Fruit fly (Drosophila melanogaster) S2 (cell line): Measurements from ENCODE around the gene CG7601.

Experiments
- CG8478 ChIP-seq: fragments of >200 bp; optimal IDR thresholded peaks from 2 replicates; lab custom pipeline; 2018
- CTCF ChIP-seq, 2 experiments: fragments of >200 bp; optimal IDR thresholded peaks; 2 replicates each; lab custom pipeline; 2018

dm6 chr3R:29717519-29717918 lies 19.0 kb downstream of the CG7601 start:
- TF ChIP-seq CG8478 (lab: Kevin White, UChicago) (no peak), CTCF (optimal IDR thresholded peaks at IDR 0.05; lab: Kevin White, UChicago) (no peak)
